Fruit fly (Drosophila melanogaster): Measurements from ENCODE around the gene CG13983.

CG13983 gene

dm6 chr2L:6273963-6274834, 9.9 kb upstream of the CG13983 start (continued):
- TF ChIP-seq CG11902 (GFP tag; optimal IDR thresholded peaks at IDR 0.05) (no peak), CG31627 (GFP tag; optimal IDR thresholded peaks at IDR 0.05) (peak; percentile 35), CG6808 (GFP tag; optimal IDR thresholded peaks at IDR 0.05) (no peak), Sox14 (GFP tag; optimal IDR thresholded peaks at IDR 0.05) (peak; percentile 4), Lpt (GFP tag; optimal IDR thresholded peaks at IDR 0.05) (no peak), CG6792 (GFP tag; optimal IDR thresholded peaks at IDR 0.05) (no peak), Smox (GFP tag; optimal IDR thresholded peaks at IDR 0.05) (peak; percentile 31), CG4318 (GFP tag; optimal IDR thresholded peaks at IDR 0.05) (no peak), CG3032 (tag; optimal IDR thresholded peaks at IDR 0.05) (no peak), vri (GFP tag; optimal IDR thresholded peaks at IDR 0.05) (no peak), Eip93F (GFP tag; optimal IDR thresholded peaks at IDR 0.05) (no peak), ss (GFP tag; optimal IDR thresholded peaks at IDR 0.05) (no peak), fkh (GFP tag; optimal IDR thresholded peaks at IDR 0.05) (no peak), OdsH (GFP tag; optimal IDR thresholded peaks at IDR 0.05) (no peak), acj6 (GFP tag; optimal IDR thresholded peaks at IDR 0.05) (no peak), CG32006 (GFP tag; optimal IDR thresholded peaks at IDR 0.05) (peak; percentile 33), CG34406 (GFP tag; optimal IDR thresholded peaks at IDR 0.05) (no peak), Eip75B (GFP tag; optimal IDR thresholded peaks at IDR 0.05) (no peak), CG15336 (GFP tag; IDR thresholded peaks at IDR 0.05) (peak; percentile 39), CG6163 (GFP tag; IDR thresholded peaks at IDR 0.05) (0 out of 3 replicates have a peak, but pooled peaks have one; percentile 53), Hr39 (GFP tag; optimal IDR thresholded peaks at IDR 0.05) (peak; percentile 33), CG10669 (GFP tag; optimal IDR thresholded peaks at IDR 0.05) (no peak), cyc (GFP tag; optimal IDR thresholded peaks at IDR 0.05) (peak; percentile 30), CG8119 (GFP tag; IDR thresholded peaks at IDR 0.05) (no peak; the same call in 2 of the 3 replicates), spab (GFP tag; optimal IDR thresholded peaks at IDR 0.05) (no peak), CG6276 (GFP tag; optimal IDR thresholded peaks at IDR 0.05) (no peak), lz (GFP tag; optimal IDR thresholded peaks at IDR 0.05) (no peak), CG16779 (tag; optimal IDR thresholded peaks at IDR 0.05) (no peak), CG8319 (GFP tag; optimal IDR thresholded peaks at IDR 0.05) (no peak), Blimp-1 (GFP tag; optimal IDR thresholded peaks at IDR 0.05) (no peak), Ets96B (tag; optimal IDR thresholded peaks at IDR 0.05) (peak; percentile 9), topi (GFP tag; optimal IDR thresholded peaks at IDR 0.05) (peak; percentile 29), CG11294 (GFP tag; IDR thresholded peaks at IDR 0.05) (0 out of 2 replicates have a peak, but pooled peaks have one; percentile 16)

- TF ChIP-seq ss (GFP tag; optimal IDR thresholded peaks at IDR 0.05) (no peak), CG6792 (GFP tag; optimal IDR thresholded peaks at IDR 0.05) (no peak), CG11902 (GFP tag; optimal IDR thresholded peaks at IDR 0.05) (no peak), eg (GFP tag; IDR thresholded peaks at IDR 0.05) (peak; percentile 65), fd59A (GFP tag; optimal IDR thresholded peaks at IDR 0.05) (no peak), CG6276 (GFP tag; optimal IDR thresholded peaks at IDR 0.05) (peak; percentile 72), CG11762 (GFP tag; optimal IDR thresholded peaks at IDR 0.05; ENCODE audit: insufficient read depth) (no peak), achi (GFP tag; optimal IDR thresholded peaks at IDR 0.05) (no peak), CG8119 (GFP tag; IDR thresholded peaks at IDR 0.05) (peak; percentile 68; the same call in 2 of the 3 replicates), CG6854 (GFP tag; optimal IDR thresholded peaks at IDR 0.05) (no peak), CG15336 (GFP tag; IDR thresholded peaks at IDR 0.05) (peak; percentile 46), CG32006 (GFP tag; optimal IDR thresholded peaks at IDR 0.05) (peak; percentile 24), Ets21C (GFP tag; optimal IDR thresholded peaks at IDR 0.05) (no peak), CG34406 (GFP tag; optimal IDR thresholded peaks at IDR 0.05) (no peak), CG4318 (GFP tag; optimal IDR thresholded peaks at IDR 0.05) (no peak), fkh (GFP tag; optimal IDR thresholded peaks at IDR 0.05) (no peak), CG16779 (tag; optimal IDR thresholded peaks at IDR 0.05) (no peak), Eip93F (GFP tag; optimal IDR thresholded peaks at IDR 0.05) (no peak), Lpt (GFP tag; optimal IDR thresholded peaks at IDR 0.05) (peak; percentile 32), Met (GFP tag; optimal IDR thresholded peaks at IDR 0.05) (no peak), Smox (GFP tag; optimal IDR thresholded peaks at IDR 0.05) (no peak), CG6163 (GFP tag; IDR thresholded peaks at IDR 0.05) (0 out of 3 replicates have a peak, but pooled peaks have one; percentile 36), CG10631 (GFP tag; optimal IDR thresholded peaks at IDR 0.05) (no peak), cyc (GFP tag; optimal IDR thresholded peaks at IDR 0.05) (no peak), CG3919 (GFP tag; optimal IDR thresholded peaks at IDR 0.05) (no peak), fd85E (GFP tag; optimal IDR thresholded peaks at IDR 0.05) (no peak)
Observed at dm6 chr2L:6271384-6271783, 7.1 kb upstream of the CG13983 start.
